Fruit fly (Drosophila melanogaster): ENCODE data around the gene CG12560.

DNA sequence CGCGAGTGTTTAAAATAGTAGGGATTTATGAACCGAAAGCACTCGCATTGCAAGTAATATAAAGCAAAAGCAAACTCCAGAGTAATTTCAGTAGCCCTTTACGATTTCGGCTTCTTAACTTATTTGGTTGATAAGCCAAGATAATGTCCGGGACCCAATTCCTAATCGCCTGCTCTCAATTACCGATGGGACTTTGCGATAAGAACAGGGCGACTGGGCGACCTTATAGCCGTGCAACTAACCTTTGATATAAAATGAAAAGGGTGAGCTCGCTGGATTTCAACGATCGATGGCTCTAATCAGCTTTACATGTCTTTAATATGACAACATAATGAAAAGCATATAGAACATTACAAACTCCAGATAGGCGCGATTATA, 11.2 kb downstream of the CG12560 start, which contains the start of gene CG7227:
- TF ChIP-seq psq (GFP tag; optimal IDR thresholded peaks at IDR 0.05): no peak
- no peak for TF ChIP-seq dl (GFP tag; optimal IDR thresholded peaks at IDR 0.05; ENCODE audit: insufficient read depth in 1 of 2, partially characterized antibody in 2 of 2)
- no peak for TF ChIP-seq lola (GFP tag; optimal IDR thresholded peaks at IDR 0.05)
- TF ChIP-seq br (GFP tag; optimal IDR thresholded peaks at IDR 0.05): no peak
- no peak for TF ChIP-seq foxo (GFP tag; optimal IDR thresholded peaks at IDR 0.05)
- no peak for TF ChIP-seq pan (optimal IDR thresholded peaks at IDR 0.05)
- no peak for TF ChIP-seq usp (GFP tag; optimal IDR thresholded peaks at IDR 0.05)
- TF ChIP-seq tai (GFP tag; optimal IDR thresholded peaks at IDR 0.05): no peak
